Worm (Caenorhabditis elegans) whole organism, young adult: Measurements from ENCODE around the gene arle-14.

Experiments used
- ama-1 ChIP-seq, 3 experiments: fragments of 150-350 bp in 1 of 3; sonication (generic microtip) in 2 of 3; optimal IDR thresholded peaks; 2 replicates each; lab custom pipeline; 2014 to 2018; ENCODE audit warnings: missing biosample characterization in 2 of 3, missing genetic modification characterization in 2 of 3, missing genetic modification reagents in 2 of 3
- egrh-3 ChIP-seq: fragments of 200-800 bp; sonication (Bioruptor generic); IDR thresholded peaks from 2 replicates; pipeline ENCODE4 v1.3.6; 2022; ENCODE audit warnings: missing genetic modification reagents, missing genetic modification characterization, missing compliant biosample characterization
- let-607 ChIP-seq, 2 experiments: fragments of 200-800 bp in 1 of 2; sonication (Bioruptor generic) in 1 of 2; sonication (generic microtip) in 1 of 2; optimal IDR thresholded peaks; 2 replicates each; lab custom pipeline; 2016 to 2018; ENCODE audit warnings: mild to moderate bottlenecking in 2 of 2, missing compliant biosample characterization in 2 of 2, missing genetic modification characterization in 2 of 2, moderate library complexity in 2 of 2, missing genotype in 1 of 2
- madf-8 ChIP-seq: fragments of 200-800 bp; sonication (Bioruptor generic); conservative IDR thresholded peaks from 2 replicates; pipeline ENCODE4 v1.3.6; 2022; ENCODE audit warnings: missing genetic modification reagents, missing genetic modification characterization, missing compliant biosample characterization
- nfya-1 ChIP-seq: sonication (generic microtip); optimal IDR thresholded peaks from 2 replicates; lab custom pipeline; 2017; ENCODE audit warnings: antibody characterized with exemption, missing compliant biosample characterization, missing genetic modification characterization, borderline replicate concordance; ENCODE audit not compliant: insufficient read depth
- nhr-90 ChIP-seq: sonication (generic microtip); optimal IDR thresholded peaks from 2 replicates; lab custom pipeline; 2016; ENCODE audit warnings: missing genotype, mild to moderate bottlenecking, missing genetic modification characterization, missing compliant biosample characterization
- tbp1 ChIP-seq: fragments of 200-800 bp; sonication (Bioruptor generic); optimal IDR thresholded peaks from 2 replicates; lab custom pipeline; 2018; ENCODE audit warnings: mild to moderate bottlenecking, missing genetic modification characterization, missing compliant biosample characterization

DNA sequence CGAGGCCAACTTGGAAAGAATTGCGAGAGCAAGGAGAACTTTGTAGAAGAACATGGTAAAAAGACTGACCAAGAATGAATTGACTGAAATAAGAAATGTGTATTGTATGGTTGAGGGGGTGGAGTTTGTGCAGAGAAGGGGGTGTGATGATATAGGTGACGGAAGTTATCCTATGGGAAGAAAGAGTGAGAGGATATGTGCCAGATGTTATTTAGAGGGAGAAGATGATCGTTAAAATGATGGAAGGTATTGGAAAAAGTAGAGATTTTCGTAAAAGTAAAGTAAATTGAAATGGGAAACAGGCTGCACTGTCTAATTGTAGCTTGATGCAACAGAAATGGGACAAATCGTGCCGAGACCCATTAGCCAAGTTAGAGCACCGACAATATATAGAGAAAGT is 35.8 kb upstream of the arle-14 start, which contains the start of gene sdz-21:
- no peak for TF ChIP-seq tbp1 (GFP tag; lab: Kevin White, UChicago)
- TF ChIP-seq madf-8: no peak
- no peak for TF ChIP-seq ama-1 (optimal IDR thresholded peaks at IDR 0.05; lab: Kevin White, UChicago)
- no peak for TF ChIP-seq ama-1 (GFP tag; optimal IDR thresholded peaks at IDR 0.05; lab: Kevin White, UChicago)
- no peak for TF ChIP-seq nfya-1
- TF ChIP-seq nhr-90 (tag; lab: Kevin White, UChicago): no peak
- TF ChIP-seq let-607 (tag; optimal IDR thresholded peaks at IDR 0.05; lab: Kevin White, UChicago): no peak
- TF ChIP-seq egrh-3: no peak
